Worm (Caenorhabditis elegans) whole organism, midembryonic: Measurements from ENCODE around the gene F13A7.11.

Experiments
- T22C8.4 ChIP-seq: fragments of 200-800 bp; sonication (Bioruptor generic); IDR thresholded peaks from 2 replicates; pipeline ENCODE4 v1.3.6; 2022; ENCODE audit warnings: missing genetic modification characterization, missing compliant biosample characterization
- cog-1 ChIP-seq: sonication (generic microtip); optimal IDR thresholded peaks from 2 replicates; lab custom pipeline; 2016; ENCODE audit warnings: missing genetic modification characterization, missing compliant biosample characterization
- flt-1 ChIP-seq: fragments of 200-800 bp; sonication (Bioruptor generic); IDR thresholded peaks from 2 replicates; pipeline ENCODE4 v1.3.6; 2022; ENCODE audit warnings: missing genetic modification characterization, missing compliant biosample characterization
- klf-2 ChIP-seq: fragments of 200-800 bp; sonication (Bioruptor generic); conservative IDR thresholded peaks from 2 replicates; pipeline ENCODE4 v1.3.6; 2022; ENCODE audit warnings: missing genetic modification reagents, missing genetic modification characterization, missing compliant biosample characterization
- med-1 ChIP-seq: sonication (generic microtip); optimal IDR thresholded peaks from 2 replicates; lab custom pipeline; 2017; ENCODE audit warnings: missing genetic modification characterization, mild to moderate bottlenecking, missing compliant biosample characterization, antibody characterized with exemption, missing genetic modification reagents; ENCODE audit not compliant: insufficient read depth
- ref-1 ChIP-seq: fragments of 200-800 bp; sonication (Bioruptor generic); conservative IDR thresholded peaks from 2 replicates; pipeline ENCODE4 v1.3.6; 2022; ENCODE audit warnings: missing genetic modification reagents, missing genetic modification characterization, missing compliant biosample characterization
- tab-1 ChIP-seq: fragments of 200-800 bp; sonication (Bioruptor generic); IDR thresholded peaks from 2 replicates; pipeline ENCODE4 v1.3.6; 2022; ENCODE audit warnings: missing genetic modification characterization, missing compliant biosample characterization
- ztf-23 ChIP-seq: fragments of 200-800 bp; sonication (Bioruptor generic); IDR thresholded peaks from 2 replicates; pipeline ENCODE4 v1.3.6; 2022; ENCODE audit warnings: missing genetic modification reagents, missing genetic modification characterization, missing compliant biosample characterization
- ztf-29 ChIP-seq: fragments of 200-800 bp; sonication (Bioruptor generic); IDR thresholded peaks from 2 replicates; pipeline ENCODE4 v1.3.6; 2022; ENCODE audit warnings: missing genetic modification reagents, missing genetic modification characterization, missing compliant biosample characterization

F13A7.11 gene

DNA sequence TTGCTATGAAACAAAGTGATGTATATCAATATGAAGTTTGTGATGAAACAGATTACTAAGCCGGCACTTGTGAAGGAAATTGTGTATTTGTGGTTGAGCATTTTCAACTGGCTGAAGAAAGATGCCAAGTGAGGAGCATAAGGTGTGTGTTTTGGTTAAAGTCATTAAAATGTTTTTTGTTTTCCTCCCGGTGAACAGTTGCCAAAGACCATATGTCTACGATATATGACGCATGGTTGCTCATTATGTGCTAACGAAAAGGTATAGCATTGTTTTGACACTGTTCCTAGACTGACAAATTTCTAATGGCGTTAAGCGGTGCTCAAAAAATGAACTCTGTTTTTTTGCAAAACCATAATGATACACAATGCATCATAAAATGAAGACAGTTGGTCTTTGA lies 21.9 kb upstream of the F13A7.11 start, which contains the start of gene str-55:
Gene str-55, minus strand, starts transcription at position 101 of the 400 bp plus-strand sequence.
- TF ChIP-seq cog-1 (no peak), T22C8.4 (GFP tag; lab: Robert Waterston, UW) (no peak), tab-1 (GFP tag; lab: Robert Waterston, UW) (no peak), ref-1 (no peak), klf-2 (GFP tag; lab: Robert Waterston, UW) (no peak), med-1 (no peak), flt-1 (no peak), ztf-23 (GFP tag; lab: Robert Waterston, UW) (no peak), ztf-29 (GFP tag; lab: Robert Waterston, UW) (no peak)

DNA sequence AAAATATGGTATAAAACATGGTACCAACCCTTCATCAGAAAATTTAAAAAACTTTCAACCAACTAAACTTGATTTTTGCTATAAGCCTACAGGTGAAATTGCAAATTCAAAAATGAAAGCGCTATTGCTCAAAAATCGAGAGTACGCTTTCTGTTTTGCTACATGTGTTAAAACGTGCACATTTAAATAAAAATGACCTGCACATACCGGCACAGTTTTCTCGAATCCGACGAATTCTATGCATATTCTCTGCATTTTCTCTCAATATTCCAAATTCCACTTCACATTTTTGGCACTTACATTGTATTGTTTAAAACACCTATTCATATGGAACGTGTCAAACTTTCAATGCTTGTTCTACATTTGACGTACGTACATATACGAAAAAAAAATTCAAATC lies 15.4 kb upstream of the F13A7.11 start, which contains the start of gene srh-145:
Gene srh-145, plus strand, starts transcription at position 193 of the 400 bp plus-strand sequence.
- TF ChIP-seq ztf-29 (GFP tag; lab: Robert Waterston, UW) (no peak), T22C8.4 (GFP tag; lab: Robert Waterston, UW) (no peak), ztf-23 (GFP tag; lab: Robert Waterston, UW) (no peak), ref-1 (no peak), klf-2 (GFP tag; lab: Robert Waterston, UW) (no peak), med-1 (no peak), tab-1 (GFP tag; lab: Robert Waterston, UW) (no peak), flt-1 (no peak), cog-1 (no peak)

DNA sequence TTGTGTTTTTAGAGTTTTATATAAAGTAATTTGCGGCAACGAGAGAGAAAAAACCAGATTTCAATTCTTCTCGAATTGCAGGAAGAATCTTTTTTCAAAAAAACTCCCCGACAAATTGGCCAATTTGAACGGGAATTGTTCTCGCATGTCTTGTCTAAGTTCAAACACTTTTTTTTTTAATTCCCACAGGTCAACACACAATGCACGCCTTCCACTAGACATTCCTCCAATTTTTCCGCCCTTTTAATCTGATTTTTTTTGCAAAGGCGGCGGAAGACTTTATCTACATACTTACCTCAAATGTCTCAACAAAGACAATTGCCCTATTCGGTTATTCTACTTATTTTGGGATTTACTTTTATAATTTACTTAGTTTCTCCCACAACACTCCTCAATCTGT lies 12.6 kb upstream of the F13A7.11 start, which contains the start of gene F26D2.3:
Gene F26D2.3, plus strand, starts transcription at position 301 of the 400 bp plus-strand sequence.
- TF ChIP-seq tab-1 (GFP tag; lab: Robert Waterston, UW): no peak
- no peak for TF ChIP-seq ref-1
- TF ChIP-seq T22C8.4 (GFP tag; lab: Robert Waterston, UW): no peak
- no peak for TF ChIP-seq ztf-29 (GFP tag; lab: Robert Waterston, UW)
- TF ChIP-seq ztf-23 (GFP tag; lab: Robert Waterston, UW): no peak
- no peak for TF ChIP-seq med-1
- TF ChIP-seq klf-2 (GFP tag; lab: Robert Waterston, UW): no peak
- TF ChIP-seq flt-1: no peak
- TF ChIP-seq cog-1: no peak

DNA sequence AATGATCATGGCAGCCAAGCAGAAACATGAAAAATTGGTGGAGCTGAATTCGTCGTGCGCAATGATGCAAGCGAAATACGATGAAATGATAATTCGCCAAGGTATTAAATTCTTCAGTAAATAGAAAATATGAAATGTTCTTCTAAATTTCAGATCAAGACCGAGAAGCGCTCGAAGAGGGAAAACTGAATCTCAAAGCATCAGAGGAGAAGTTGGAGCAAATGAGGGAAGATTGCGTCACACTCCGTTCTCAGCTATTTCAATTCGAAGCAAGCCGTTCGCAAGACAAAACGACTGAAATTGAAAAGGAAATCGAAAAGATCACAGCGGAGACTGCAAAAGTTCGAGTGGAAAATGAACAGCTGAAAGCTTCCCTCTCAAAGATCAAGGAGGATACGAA lies 11.3 kb upstream of the F13A7.11 start:
- no peak for TF ChIP-seq tab-1 (GFP tag; lab: Robert Waterston, UW)
- no peak for TF ChIP-seq ztf-29 (GFP tag; lab: Robert Waterston, UW)
- no peak for TF ChIP-seq ref-1
- no peak for TF ChIP-seq T22C8.4 (GFP tag; lab: Robert Waterston, UW)
- no peak for TF ChIP-seq klf-2 (GFP tag; lab: Robert Waterston, UW)
- no peak for TF ChIP-seq cog-1
- TF ChIP-seq flt-1: no peak

DNA sequence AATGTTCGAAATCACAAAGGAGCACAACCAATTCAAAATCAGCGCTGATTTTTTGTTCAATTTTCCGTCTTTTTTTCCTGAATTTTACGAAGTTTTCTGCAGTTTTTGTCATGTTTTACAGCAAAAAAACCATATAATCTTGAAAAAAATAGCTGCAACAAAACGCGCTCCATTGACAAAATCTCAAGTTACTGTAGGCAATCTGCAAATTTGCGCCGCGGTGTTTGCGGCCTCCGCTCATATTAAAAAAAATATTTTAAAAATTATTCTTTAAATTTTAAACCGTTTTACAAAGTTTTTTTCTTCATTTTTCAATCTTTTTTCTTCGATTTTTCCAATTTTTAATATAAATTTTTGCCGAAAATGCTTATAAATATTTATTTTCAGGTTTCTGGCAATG lies 10.3 kb upstream of the F13A7.11 start:
- no peak for TF ChIP-seq flt-1
- TF ChIP-seq cog-1: no peak
- TF ChIP-seq ref-1: no peak
- no peak for TF ChIP-seq med-1
- TF ChIP-seq klf-2 (GFP tag; lab: Robert Waterston, UW): no peak
- TF ChIP-seq T22C8.4 (GFP tag; lab: Robert Waterston, UW): no peak
- no peak for TF ChIP-seq ztf-29 (GFP tag; lab: Robert Waterston, UW)
- TF ChIP-seq tab-1 (GFP tag; lab: Robert Waterston, UW): no peak
- no peak for TF ChIP-seq ztf-23 (GFP tag; lab: Robert Waterston, UW)

DNA sequence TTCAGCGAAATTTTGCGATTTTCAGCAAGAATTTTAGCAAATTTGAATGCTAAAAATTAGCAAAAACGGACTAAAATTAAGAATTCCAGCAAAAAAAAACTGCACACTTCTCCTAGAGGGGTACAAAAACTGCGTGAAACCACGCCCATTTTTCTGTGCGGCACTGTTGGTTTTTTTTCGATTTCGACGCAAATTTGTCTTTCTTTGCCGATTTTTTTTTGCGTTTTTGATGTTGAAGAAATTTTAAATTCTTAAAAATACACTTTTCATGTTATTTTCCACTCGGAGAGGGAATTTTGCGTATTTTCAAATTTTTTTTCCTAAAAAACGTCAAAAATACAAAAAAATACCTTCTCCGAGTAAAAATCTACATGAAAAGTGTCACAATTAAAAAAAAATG lies 8.9 kb upstream of the F13A7.11 start, which contains the start of gene syp-1:
Gene syp-1, plus strand, starts transcription at position 301 of the 400 bp plus-strand sequence.
- TF ChIP-seq ztf-29 (GFP tag; lab: Robert Waterston, UW) (no peak), med-1 (no peak), flt-1 (no peak), klf-2 (GFP tag; lab: Robert Waterston, UW) (no peak), ztf-23 (GFP tag; lab: Robert Waterston, UW) (no peak), tab-1 (GFP tag; lab: Robert Waterston, UW) (no peak), ref-1 (no peak), T22C8.4 (GFP tag; lab: Robert Waterston, UW) (no peak), cog-1 (no peak)

DNA sequence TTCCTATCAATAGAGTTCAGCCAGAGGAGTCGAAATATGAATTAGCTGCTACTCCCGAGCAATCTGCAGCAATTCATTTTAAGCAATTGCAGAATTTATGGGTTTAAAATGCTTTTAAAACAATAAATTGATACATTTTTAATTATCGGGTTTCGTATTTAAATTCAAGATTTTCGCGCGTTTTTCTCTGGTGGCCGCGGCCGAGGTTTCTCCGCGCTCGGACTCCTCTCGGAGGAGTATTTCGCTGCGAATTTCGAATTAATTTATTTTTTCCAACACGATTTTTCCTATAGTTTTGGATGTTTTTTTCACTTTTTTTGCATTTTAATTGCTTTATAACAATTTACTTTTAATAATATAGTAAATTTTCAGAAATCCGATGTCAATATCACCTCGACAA lies 6.4 kb upstream of the F13A7.11 start, which contains the start of gene F13A7.14:
Gene F13A7.14, plus strand, starts transcription at position 373 of the 400 bp plus-strand sequence.
- TF ChIP-seq T22C8.4 (GFP tag; lab: Robert Waterston, UW) (no peak), ztf-29 (GFP tag; lab: Robert Waterston, UW) (no peak), klf-2 (GFP tag; lab: Robert Waterston, UW) (no peak), ref-1 (no peak), tab-1 (GFP tag; lab: Robert Waterston, UW) (no peak), med-1 (no peak), flt-1 (peak; percentile 74), cog-1 (peak; percentile 9), ztf-23 (GFP tag; lab: Robert Waterston, UW) (peak; percentile 81)

DNA sequence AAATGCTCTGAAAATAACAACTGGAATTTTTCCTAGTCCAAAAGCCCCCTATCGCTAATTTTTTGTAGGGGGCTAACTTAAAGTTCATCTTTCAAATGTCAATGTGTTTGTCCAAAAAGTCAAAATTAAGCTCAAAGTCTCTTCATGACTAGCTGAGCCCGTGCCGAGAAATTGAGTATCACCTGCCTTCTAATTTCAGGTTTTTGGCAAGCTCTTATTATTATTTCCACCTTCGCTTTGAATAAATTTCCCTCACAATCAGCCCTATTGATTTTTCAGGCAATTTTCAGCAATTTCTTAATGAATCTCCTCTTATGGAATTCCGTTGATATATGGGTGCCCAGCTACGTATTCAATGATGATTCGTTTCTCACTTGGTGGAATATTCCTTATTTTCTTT lies 4.3 kb upstream of the F13A7.11 start, which contains the start of gene sre-36:
Gene sre-36, plus strand, starts transcription at position 301 of the 400 bp plus-strand sequence.
- TF ChIP-seq med-1 (no peak), T22C8.4 (GFP tag; lab: Robert Waterston, UW) (no peak), cog-1 (no peak), flt-1 (no peak), klf-2 (GFP tag; lab: Robert Waterston, UW) (no peak), ref-1 (no peak), ztf-23 (GFP tag; lab: Robert Waterston, UW) (no peak)

DNA sequence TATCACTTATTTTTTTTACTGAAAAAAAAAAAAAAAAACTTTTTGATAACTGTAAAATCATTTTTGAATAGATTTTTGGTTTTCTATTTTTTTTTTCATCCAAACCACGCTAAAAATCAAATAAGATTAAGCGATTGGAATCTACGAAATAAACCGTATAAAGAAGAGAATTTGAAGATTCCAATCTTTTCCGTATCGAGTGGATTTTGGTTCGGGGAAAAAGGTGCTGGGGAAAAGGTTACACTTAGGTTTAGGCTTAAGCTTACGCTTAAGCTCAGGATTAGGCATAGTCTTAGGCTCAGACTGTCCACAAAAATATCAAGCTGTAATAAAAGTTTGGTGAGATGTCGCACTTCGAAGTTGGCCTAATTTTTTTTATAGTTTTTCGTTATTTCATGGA lies 635 bp upstream of the F13A7.11 start, which contains the start of gene F13A7.12:
Gene F13A7.12, plus strand, starts transcription at position 301 of the 400 bp plus-strand sequence.
- TF ChIP-seq T22C8.4 (GFP tag; lab: Robert Waterston, UW) (no peak), tab-1 (GFP tag; lab: Robert Waterston, UW) (no peak), ztf-29 (GFP tag; lab: Robert Waterston, UW) (peak; percentile 30; the same call in 1 of the 2 replicates), ztf-23 (GFP tag; lab: Robert Waterston, UW) (no peak), cog-1 (no peak), klf-2 (GFP tag; lab: Robert Waterston, UW) (no peak)

DNA sequence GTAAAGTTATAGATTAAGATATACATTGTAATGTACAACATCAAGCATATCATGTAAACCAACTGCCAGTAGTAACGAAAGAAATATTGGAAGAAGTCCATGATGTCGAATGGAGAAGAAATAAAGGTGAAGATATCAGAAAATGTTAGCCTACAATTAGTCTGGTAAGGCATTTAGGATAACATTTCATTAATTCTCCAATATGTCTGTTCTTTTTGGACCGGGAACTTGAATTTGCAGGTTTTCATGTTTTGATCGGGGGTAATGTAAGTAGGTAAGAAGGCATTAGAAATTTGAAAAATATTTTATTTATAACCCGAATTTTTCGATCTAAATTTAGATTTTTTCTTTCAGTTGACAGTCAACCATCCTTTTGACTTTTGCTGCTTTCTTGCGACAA lies 1.4 kb downstream of the F13A7.11 start, which contains the start of gene srd-63:
Gene srd-63, minus strand, starts transcription at position 101 of the 400 bp plus-strand sequence.
- TF ChIP-seq med-1 (no peak), ztf-23 (GFP tag; lab: Robert Waterston, UW) (no peak), ztf-29 (GFP tag; lab: Robert Waterston, UW) (no peak), klf-2 (GFP tag; lab: Robert Waterston, UW) (no peak), ref-1 (no peak), cog-1 (no peak), tab-1 (GFP tag; lab: Robert Waterston, UW) (no peak)
